Fruit fly (Drosophila melanogaster) whole organism, wandering third instar larva: ENCODE results near the gene MtnC.
A peak's percentile ranks its signal among the peaks of the same experiment; 100 is the strongest.

Experiments
- Abd-B ChIP-seq: fragments of >200 bp; optimal IDR thresholded peaks from 2 replicates; lab custom pipeline; 2017; ENCODE audit warnings: missing biosample characterization, missing genetic modification characterization
- CG32264 ChIP-seq: fragments of 200-800 bp; sonication (Bioruptor generic); optimal IDR thresholded peaks from 2 replicates; lab custom pipeline; 2016; ENCODE audit warnings: missing biosample characterization, missing genetic modification characterization
- CG9705 ChIP-seq: fragments of 200-800 bp; sonication (Bioruptor generic); optimal IDR thresholded peaks from 2 replicates; lab custom pipeline; 2018; ENCODE audit warnings: missing biosample characterization, mild to moderate bottlenecking, missing genetic modification characterization
- CrebA ChIP-seq: fragments of 200-800 bp; sonication (Bioruptor generic); optimal IDR thresholded peaks from 2 replicates; lab custom pipeline; 2016; ENCODE audit warnings: missing biosample characterization, mild to moderate bottlenecking, missing genetic modification characterization, borderline replicate concordance
- Dfd ChIP-seq: fragments of >200 bp; optimal IDR thresholded peaks from 2 replicates; lab custom pipeline; 2017; ENCODE audit warnings: missing biosample characterization, missing genetic modification characterization
- Dif ChIP-seq: fragments of 200-275, 200-300 bp; sonication (Bioruptor generic); optimal IDR thresholded peaks from 2 replicates; lab custom pipeline; 2018; ENCODE audit warnings: missing biosample characterization, missing genetic modification characterization; ENCODE audit not compliant: partially characterized antibody
- GATAd ChIP-seq: sonication (Bioruptor generic); optimal IDR thresholded peaks from 2 replicates; lab custom pipeline; 2016; ENCODE audit warnings: missing biosample characterization, missing genetic modification characterization
- HLH106 ChIP-seq: fragments of 200-800 bp; optimal IDR thresholded peaks from 3 replicates; lab custom pipeline; 2019; ENCODE audit warnings: missing biosample characterization, mild to moderate bottlenecking, missing genetic modification characterization, moderate library complexity
- Hnf4 ChIP-seq: fragments of 200-800 bp; sonication (Bioruptor generic); optimal IDR thresholded peaks from 2 replicates; lab custom pipeline; 2016; ENCODE audit warnings: missing biosample characterization, mild to moderate bottlenecking, missing genetic modification characterization
- Hr78 ChIP-seq: fragments of >200 bp; optimal IDR thresholded peaks from 2 replicates; lab custom pipeline; 2017; ENCODE audit warnings: missing biosample characterization, missing genetic modification characterization
- Hr83 ChIP-seq: fragments of 200-300 bp; sonication (Bioruptor generic); optimal IDR thresholded peaks from 2 replicates; lab custom pipeline; 2016; ENCODE audit warnings: missing biosample characterization, mild to moderate bottlenecking, missing genetic modification characterization, moderate library complexity; ENCODE audit not compliant: poor library complexity, severe bottlenecking
- Jra ChIP-seq: sonication (Bioruptor generic); optimal IDR thresholded peaks from 2 replicates; lab custom pipeline; 2016; ENCODE audit warnings: missing biosample characterization, missing genetic modification characterization
- Mio ChIP-seq: sonication (Bioruptor generic); optimal IDR thresholded peaks from 2 replicates; lab custom pipeline; 2016; ENCODE audit warnings: missing biosample characterization, missing genetic modification characterization
- Myc ChIP-seq: fragments of >200 bp; optimal IDR thresholded peaks from 2 replicates; lab custom pipeline; 2017
- N ChIP-seq: fragments of >200 bp; optimal IDR thresholded peaks from 2 replicates; lab custom pipeline; 2018; ENCODE audit warnings: missing biosample characterization, missing external identifiers, missing genetic modification characterization
- OdsH ChIP-seq: fragments of 200-800 bp; sonication (Bioruptor generic); optimal IDR thresholded peaks from 2 replicates; lab custom pipeline; 2016; ENCODE audit warnings: missing biosample characterization, mild to moderate bottlenecking, missing genetic modification characterization
- Rel ChIP-seq, 2 experiments: fragments of 200-800 bp; sonication (Bioruptor generic) in 1 of 2; optimal IDR thresholded peaks; 2 replicates in 1 of 2; 3 replicates in 1 of 2; lab custom pipeline; 2016 to 2019; ENCODE audit warnings: mild to moderate bottlenecking in 2 of 2, missing biosample characterization in 2 of 2, missing genetic modification characterization in 2 of 2, moderate library complexity in 1 of 2
- Sp1 ChIP-seq: fragments of 200-800 bp; sonication (Bioruptor generic); optimal IDR thresholded peaks from 3 replicates; lab custom pipeline; 2019; ENCODE audit warnings: missing biosample characterization, mild to moderate bottlenecking, missing genetic modification characterization, moderate library complexity
- Vsx2 ChIP-seq: fragments of 200-300, 225-300 bp; sonication (Bioruptor generic); optimal IDR thresholded peaks from 2 replicates; lab custom pipeline; 2018; ENCODE audit warnings: missing biosample characterization, missing genetic modification characterization; ENCODE audit not compliant: partially characterized antibody
- br ChIP-seq: fragments of 200-800 bp; sonication (Bioruptor generic); optimal IDR thresholded peaks from 2 replicates; lab custom pipeline; 2016; ENCODE audit warnings: missing biosample characterization, missing genetic modification characterization
- brk ChIP-seq: fragments of 200-800 bp; sonication (Bioruptor generic); optimal IDR thresholded peaks from 2 replicates; lab custom pipeline; 2016; ENCODE audit warnings: missing biosample characterization, mild to moderate bottlenecking, missing genetic modification characterization
- dl ChIP-seq, 2 experiments: fragments of 175-275, 200-275 bp in 1 of 2; fragments of 200-275 bp in 1 of 2; sonication (Bioruptor generic); optimal IDR thresholded peaks; lab custom pipeline; 2018; ENCODE audit warnings: mild to moderate bottlenecking in 2 of 2, missing biosample characterization in 2 of 2, missing genetic modification characterization in 2 of 2, moderate library complexity in 2 of 2; ENCODE audit not compliant: partially characterized antibody in 2 of 2, insufficient read depth in 1 of 2
- dmrt93B ChIP-seq: fragments of 200-800 bp; sonication (Bioruptor generic); optimal IDR thresholded peaks from 2 replicates; lab custom pipeline; 2018; ENCODE audit warnings: missing biosample characterization, mild to moderate bottlenecking, missing genetic modification characterization
- dsf ChIP-seq: sonication (Bioruptor generic); optimal IDR thresholded peaks from 2 replicates; lab custom pipeline; 2016; ENCODE audit warnings: missing biosample characterization, missing genetic modification characterization, borderline replicate concordance
- ey ChIP-seq: fragments of 200-800 bp; sonication (Bioruptor generic); optimal IDR thresholded peaks from 2 replicates; lab custom pipeline; 2016; ENCODE audit warnings: missing biosample characterization, missing genetic modification characterization
- foxo ChIP-seq, 2 experiments: fragments of 200-800 bp; sonication (Bioruptor generic); optimal IDR thresholded peaks; 2 replicates in 1 of 2; 3 replicates in 1 of 2; lab custom pipeline; 2016 to 2017; ENCODE audit warnings: missing biosample characterization in 2 of 2, missing genetic modification characterization in 2 of 2
- fru ChIP-seq: fragments of 200-800 bp; sonication (Bioruptor generic); optimal IDR thresholded peaks from 3 replicates; lab custom pipeline; 2016; ENCODE audit warnings: missing biosample characterization, mild to moderate bottlenecking, missing genetic modification characterization
- h ChIP-seq: fragments of 200-800 bp; sonication (Bioruptor generic); optimal IDR thresholded peaks from 3 replicates; lab custom pipeline; 2016; ENCODE audit warnings: missing biosample characterization, mild to moderate bottlenecking, missing genetic modification characterization
- jim ChIP-seq: fragments of 175-275, 200-325 bp; sonication (Bioruptor generic); optimal IDR thresholded peaks from 2 replicates; lab custom pipeline; 2016; ENCODE audit warnings: missing biosample characterization, mild to moderate bottlenecking, missing genetic modification characterization
- lola ChIP-seq: fragments of >200 bp; optimal IDR thresholded peaks from 2 replicates; lab custom pipeline; 2017; ENCODE audit warnings: missing biosample characterization, missing genetic modification characterization
- pan ChIP-seq: fragments of >200 bp; optimal IDR thresholded peaks from 2 replicates; lab custom pipeline; 2017
- psq ChIP-seq: fragments of 200-800 bp; sonication (Bioruptor generic); optimal IDR thresholded peaks from 3 replicates; lab custom pipeline; 2017; ENCODE audit warnings: missing biosample characterization, mild to moderate bottlenecking, missing genetic modification characterization, moderate library complexity
- rgr ChIP-seq: fragments of 200-800 bp; sonication (Bioruptor generic); optimal IDR thresholded peaks from 3 replicates; lab custom pipeline; 2016; ENCODE audit warnings: missing biosample characterization, mild to moderate bottlenecking, missing genetic modification characterization
- sage ChIP-seq: fragments of 200-800 bp; sonication (Bioruptor generic); optimal IDR thresholded peaks from 2 replicates; lab custom pipeline; 2016; ENCODE audit warnings: missing biosample characterization, mild to moderate bottlenecking, missing genetic modification characterization
- sv ChIP-seq: fragments of 200-800 bp; sonication (Bioruptor generic); optimal IDR thresholded peaks from 3 replicates; lab custom pipeline; 2016; ENCODE audit warnings: missing biosample characterization, missing genetic modification characterization
- tai ChIP-seq: sonication (Bioruptor generic); optimal IDR thresholded peaks from 2 replicates; lab custom pipeline; 2016; ENCODE audit warnings: missing biosample characterization, missing genetic modification characterization
- usp ChIP-seq: fragments of >200 bp; optimal IDR thresholded peaks from 2 replicates; lab custom pipeline; 2017; ENCODE audit warnings: missing biosample characterization, missing genetic modification characterization
- woc ChIP-seq: sonication (Bioruptor generic); optimal IDR thresholded peaks from 2 replicates; lab custom pipeline; 2016; ENCODE audit warnings: missing biosample characterization, mild to moderate bottlenecking, missing genetic modification characterization

Gene MtnC

dm6 chr3R:20311406-20311805, 48.7 kb upstream of the MtnC start:
- TF ChIP-seq Hr83 (GFP tag; lab: Kevin White, UChicago) (peak; percentile 23), fru (GFP tag; lab: Kevin White, UChicago) (peak; percentile 13), br (no peak)

DNA sequence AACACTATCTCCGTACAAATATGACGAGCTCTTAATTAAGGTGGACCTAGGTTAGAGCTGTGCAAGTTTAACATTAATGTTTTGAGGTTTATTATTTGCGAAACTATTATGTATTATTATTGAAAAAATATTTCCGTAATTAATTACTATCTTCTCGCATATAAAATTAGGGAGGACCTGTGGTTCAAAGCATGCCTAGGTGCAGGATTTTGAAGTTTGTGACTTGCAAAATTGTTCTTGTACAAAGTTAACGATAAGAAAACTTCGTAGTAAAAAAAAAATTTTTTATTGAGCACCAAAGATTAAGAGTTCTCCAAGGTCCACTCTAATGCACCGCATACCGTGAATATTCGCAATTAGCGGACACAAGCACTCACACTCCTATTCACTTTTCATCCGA, 47.3 kb upstream of the MtnC start:
- TF ChIP-seq GATAd = no peak
- TF ChIP-seq CG32264 = no peak
- no peak for TF ChIP-seq Hr83 (GFP tag; lab: Kevin White, UChicago)
- TF ChIP-seq Vsx2 (GFP tag; lab: Kevin White, UChicago) = no peak
- no peak for TF ChIP-seq pan
- TF ChIP-seq lola (GFP tag; lab: Kevin White, UChicago) = no peak
- TF ChIP-seq Hnf4 (GFP tag; lab: Kevin White, UChicago) = peak; percentile 27
- TF ChIP-seq dl (GFP tag; optimal IDR thresholded peaks at IDR 0.05; lab: Kevin White, UChicago; ENCODE audit: insufficient read depth in 1 of 2, partially characterized antibody in 2 of 2) = no peak
- TF ChIP-seq foxo (GFP tag; optimal IDR thresholded peaks at IDR 0.05; lab: Kevin White, UChicago) = peak in 1 of 2 experiments; percentile 82
- peak; percentile 56 for TF ChIP-seq psq (GFP tag; lab: Kevin White, UChicago)
- TF ChIP-seq Dfd (GFP tag; lab: Kevin White, UChicago) = no peak
- TF ChIP-seq sage (GFP tag; lab: Kevin White, UChicago) = peak; percentile 31
- peak; percentile 11 for TF ChIP-seq dmrt93B
- TF ChIP-seq woc (GFP tag; lab: Kevin White, UChicago) = no peak
- peak; percentile 48 for TF ChIP-seq br
- no peak for TF ChIP-seq Myc (lab: Kevin White, UChicago)
- no peak for TF ChIP-seq CG9705
- peak; percentile 44 for TF ChIP-seq Sp1 (GFP tag; lab: Kevin White, UChicago)
- peak; percentile 80 for TF ChIP-seq h (GFP tag; lab: Kevin White, UChicago)
- no peak for TF ChIP-seq N (GFP tag; lab: Kevin White, UChicago)
- TF ChIP-seq Jra (GFP tag; lab: Kevin White, UChicago) = no peak
- TF ChIP-seq CrebA (GFP tag; lab: Kevin White, UChicago) = peak; percentile 42
- TF ChIP-seq Mio = no peak
- peak; percentile 21 for TF ChIP-seq Rel (GFP tag; optimal IDR thresholded peaks at IDR 0.05; lab: Kevin White, UChicago)
- TF ChIP-seq Rel (tag; optimal IDR thresholded peaks at IDR 0.05; lab: Kevin White, UChicago) = no peak
- TF ChIP-seq dsf (GFP tag; lab: Kevin White, UChicago) = no peak
- no peak for TF ChIP-seq Hr78 (GFP tag; lab: Kevin White, UChicago)
- no peak for TF ChIP-seq usp
- peak; percentile 53 for TF ChIP-seq brk (GFP tag; lab: Kevin White, UChicago)
- no peak for TF ChIP-seq jim
- TF ChIP-seq rgr (GFP tag; lab: Kevin White, UChicago) = peak; percentile 72
- TF ChIP-seq HLH106 (tag; lab: Kevin White, UChicago) = peak; percentile 51
- TF ChIP-seq OdsH (GFP tag; lab: Kevin White, UChicago) = peak; percentile 56
- peak; percentile 4 for TF ChIP-seq tai (GFP tag; lab: Kevin White, UChicago)
- TF ChIP-seq sv = no peak
- TF ChIP-seq Dif (GFP tag; lab: Kevin White, UChicago) = no peak
- peak; percentile 57 for TF ChIP-seq ey (GFP tag; lab: Kevin White, UChicago)
- no peak for TF ChIP-seq Abd-B
- TF ChIP-seq fru (GFP tag; lab: Kevin White, UChicago) = peak; percentile 74

dm6 chr3R:20316599-20316998, 43.5 kb upstream of the MtnC start:
- TF ChIP-seq dl (GFP tag; optimal IDR thresholded peaks at IDR 0.05; lab: Kevin White, UChicago; ENCODE audit: insufficient read depth in 1 of 2, partially characterized antibody in 2 of 2) = no peak
- no peak for TF ChIP-seq Hr78 (GFP tag; lab: Kevin White, UChicago)
- TF ChIP-seq CG32264 = no peak
- TF ChIP-seq CrebA (GFP tag; lab: Kevin White, UChicago) = peak; percentile 18
- no peak for TF ChIP-seq N (GFP tag; lab: Kevin White, UChicago)
- no peak for TF ChIP-seq GATAd
- TF ChIP-seq Hr83 (GFP tag; lab: Kevin White, UChicago) = no peak
- no peak for TF ChIP-seq Dfd (GFP tag; lab: Kevin White, UChicago)
- no peak for TF ChIP-seq pan
